Fruit fly (Drosophila melanogaster): ENCODE results near the gene CG32726.

dm6 chrX:7462089-7462488 is 36.5 kb upstream of the CG32726 start:
- no peak for TF ChIP-seq Myb (GFP tag; optimal IDR thresholded peaks at IDR 0.05)
- no peak for TF ChIP-seq mld (GFP tag; IDR thresholded peaks at IDR 0.05; ENCODE audit: partially characterized antibody)
- no peak for TF ChIP-seq CG10979 (tag; optimal IDR thresholded peaks at IDR 0.05)
- no peak for TF ChIP-seq CG7357 (GFP tag; IDR thresholded peaks at IDR 0.05)
- TF ChIP-seq NC2α (GFP tag; optimal IDR thresholded peaks at IDR 0.05): no peak
- no peak for TF ChIP-seq Ada2b (GFP tag; IDR thresholded peaks at IDR 0.05)

Data from whole organism, embryonic.